Worm (Caenorhabditis elegans): Measurements from ENCODE around the gene tiar-2.

- TF ChIP-seq him-1 (tag; optimal IDR thresholded peaks at IDR 0.05) (no peak), dao-5 (tag; optimal IDR thresholded peaks at IDR 0.05) (no peak), W03F9.2 (tag; optimal IDR thresholded peaks at IDR 0.05) (peak; percentile 89)
Observed at ce11 chrII:12768167-12768712, at the start of gene tiar-2, which contains the start of gene vps-2.

All from whole organism, L4/young adult.